Worm (Caenorhabditis elegans) whole organism, young adult: ENCODE measurements around the gene F56C9.3.

Experiments
- B0035.1 ChIP-seq: sonication (generic microtip); optimal IDR thresholded peaks from 2 replicates; lab custom pipeline; 2016; ENCODE audit warnings: missing genetic modification characterization, mild to moderate bottlenecking, missing compliant biosample characterization, missing genotype, missing genetic modification reagents
- C06A6.2 ChIP-seq: fragments of 200-800 bp; sonication (Bioruptor generic); conservative IDR thresholded peaks from 2 replicates; pipeline ENCODE4 v1.3.6; 2022; ENCODE audit warnings: missing genetic modification characterization, missing compliant biosample characterization
- F10E7.11 ChIP-seq: sonication (generic microtip); optimal IDR thresholded peaks from 2 replicates; lab custom pipeline; 2017; ENCODE audit warnings: mild to moderate bottlenecking, missing genetic modification characterization, moderate library complexity, missing compliant biosample characterization
- F22D6.2 ChIP-seq: sonication (generic microtip); optimal IDR thresholded peaks from 2 replicates; lab custom pipeline; 2016; ENCODE audit warnings: mild to moderate bottlenecking, missing genetic modification characterization, missing compliant biosample characterization
- F52B5.7 ChIP-seq: sonication (generic microtip); optimal IDR thresholded peaks from 2 replicates; lab custom pipeline; 2016; ENCODE audit warnings: mild to moderate bottlenecking, missing genetic modification characterization, missing compliant biosample characterization
- F57A8.1 ChIP-seq: fragments of 200-800 bp; sonication (Bioruptor generic); optimal IDR thresholded peaks from 2 replicates; lab custom pipeline; 2018; ENCODE audit warnings: mild to moderate bottlenecking, missing genetic modification characterization, moderate library complexity, missing compliant biosample characterization
- F57C9.4 ChIP-seq: sonication (generic microtip); optimal IDR thresholded peaks from 2 replicates; lab custom pipeline; 2017; ENCODE audit warnings: mild to moderate bottlenecking, missing genetic modification characterization, missing compliant biosample characterization
- K12H6.12 ChIP-seq: fragments of 200-800 bp; sonication (Bioruptor generic); optimal IDR thresholded peaks from 2 replicates; lab custom pipeline; 2018; ENCODE audit warnings: mild to moderate bottlenecking, missing genetic modification characterization, missing compliant biosample characterization
- Y53G8AR.9 ChIP-seq: fragments of 200-800 bp; sonication (Bioruptor generic); conservative IDR thresholded peaks from 2 replicates; pipeline ENCODE4 v1.3.6; 2022; ENCODE audit warnings: missing genetic modification reagents, missing genetic modification characterization, missing compliant biosample characterization
- Y95B8A.8 ChIP-seq: fragments of 200-800 bp; sonication (Bioruptor generic); IDR thresholded peaks from 2 replicates; pipeline ENCODE4 v1.3.6; 2022; ENCODE audit warnings: missing genetic modification reagents, missing genetic modification characterization, missing compliant biosample characterization
- ama-1 ChIP-seq, 3 experiments: fragments of 150-350 bp in 1 of 3; sonication (generic microtip) in 2 of 3; optimal IDR thresholded peaks; 2 replicates each; lab custom pipeline; 2014 to 2018; ENCODE audit warnings: missing biosample characterization in 2 of 3, missing genetic modification characterization in 2 of 3, missing genetic modification reagents in 2 of 3
- aptf-2 ChIP-seq: fragments of 200-800 bp; sonication (Bioruptor generic); conservative IDR thresholded peaks from 2 replicates; pipeline ENCODE4 v1.3.6; 2022; ENCODE audit warnings: missing genetic modification reagents, missing genetic modification characterization, missing compliant biosample characterization
- atf-7 ChIP-seq: sonication (generic microtip); optimal IDR thresholded peaks from 2 replicates; lab custom pipeline; 2017; ENCODE audit warnings: mild to moderate bottlenecking, missing genetic modification characterization, missing compliant biosample characterization
- attf-6 ChIP-seq: fragments of 200-800 bp; sonication (Bioruptor generic); IDR thresholded peaks from 2 replicates; pipeline ENCODE4 v1.3.6; 2022; ENCODE audit warnings: missing genetic modification reagents, missing genetic modification characterization, missing compliant biosample characterization
- die-1 ChIP-seq: sonication (generic microtip); optimal IDR thresholded peaks from 2 replicates; lab custom pipeline; 2016; ENCODE audit warnings: missing genotype, mild to moderate bottlenecking, missing genetic modification characterization, missing compliant biosample characterization
- dpff-1 ChIP-seq: sonication (generic microtip); optimal IDR thresholded peaks from 2 replicates; lab custom pipeline; 2017; ENCODE audit warnings: mild to moderate bottlenecking, missing genetic modification characterization, missing compliant biosample characterization
- ets-4 ChIP-seq: fragments of 200-800 bp; sonication (Bioruptor generic); optimal IDR thresholded peaks from 2 replicates; lab custom pipeline; 2018; ENCODE audit warnings: mild to moderate bottlenecking, missing genetic modification characterization, missing compliant biosample characterization
- fkh-3 ChIP-seq: sonication (generic microtip); optimal IDR thresholded peaks from 2 replicates; lab custom pipeline; 2016; ENCODE audit warnings: mild to moderate bottlenecking, missing genetic modification characterization, missing compliant biosample characterization
- gei-17 ChIP-seq: fragments of 200-800 bp; sonication (Bioruptor generic); optimal IDR thresholded peaks from 2 replicates; lab custom pipeline; 2018; ENCODE audit warnings: mild to moderate bottlenecking, missing genetic modification characterization, missing compliant biosample characterization
- let-526 ChIP-seq: fragments of 200-800 bp; sonication (Bioruptor generic); IDR thresholded peaks from 2 replicates; pipeline ENCODE4 v1.3.6; 2022; ENCODE audit warnings: missing genetic modification reagents, missing genetic modification characterization, missing compliant biosample characterization
- lin-26 ChIP-seq: fragments of 200-800 bp; sonication (Bioruptor generic); IDR thresholded peaks from 2 replicates; pipeline ENCODE4 v1.3.6; 2022; ENCODE audit warnings: missing genetic modification reagents, missing genetic modification characterization, missing compliant biosample characterization
- lin-35 ChIP-seq, 3 experiments: fragments of 150-350 bp in 2 of 3; sonication (generic microtip) in 1 of 3; optimal IDR thresholded peaks; 2 replicates each; lab custom pipeline; 2014 to 2018; ENCODE audit warnings: missing biosample characterization in 3 of 3, missing genetic modification characterization in 3 of 3, missing genetic modification reagents in 3 of 3
- lin-54 ChIP-seq: fragments of 200-800 bp; sonication (Bioruptor generic); optimal IDR thresholded peaks from 2 replicates; lab custom pipeline; 2018; ENCODE audit warnings: mild to moderate bottlenecking, missing genetic modification characterization, missing compliant biosample characterization
- lsl-1 ChIP-seq: fragments of 200-800 bp; sonication (Bioruptor generic); optimal IDR thresholded peaks from 2 replicates; lab custom pipeline; 2018; ENCODE audit warnings: mild to moderate bottlenecking, missing genetic modification characterization, moderate library complexity, missing compliant biosample characterization
- lsy-27 ChIP-seq: sonication (generic microtip); optimal IDR thresholded peaks from 2 replicates; lab custom pipeline; 2017; ENCODE audit warnings: missing genetic modification characterization, mild to moderate bottlenecking, missing compliant biosample characterization, antibody characterized with exemption, missing genotype, borderline replicate concordance; ENCODE audit not compliant: insufficient read depth
- madf-6 ChIP-seq: fragments of 200-800 bp; sonication (Bioruptor generic); IDR thresholded peaks from 2 replicates; pipeline ENCODE4 v1.3.6; 2022; ENCODE audit warnings: missing genetic modification reagents, missing genetic modification characterization, missing compliant biosample characterization
- nfya-1 ChIP-seq: sonication (generic microtip); optimal IDR thresholded peaks from 2 replicates; lab custom pipeline; 2017; ENCODE audit warnings: antibody characterized with exemption, missing compliant biosample characterization, missing genetic modification characterization, borderline replicate concordance; ENCODE audit not compliant: insufficient read depth
- nfyb-1 ChIP-seq: fragments of 200-800 bp; sonication (Bioruptor generic); IDR thresholded peaks from 2 replicates; pipeline ENCODE4 v1.3.6; 2022; ENCODE audit warnings: missing genetic modification reagents, missing genetic modification characterization, missing compliant biosample characterization
- nhr-80 ChIP-seq: sonication (generic microtip); optimal IDR thresholded peaks from 2 replicates; lab custom pipeline; 2016; ENCODE audit warnings: missing genetic modification characterization, missing compliant biosample characterization
- pha-4 ChIP-seq: fragments of 150-350 bp; sonication (generic microtip); optimal IDR thresholded peaks from 2 replicates; lab custom pipeline; 2014; ENCODE audit warnings: missing biosample characterization, missing genetic modification reagents, missing genetic modification characterization
- rpc-1 ChIP-seq, 2 experiments: fragments of 150-350 bp in 1 of 2; sonication (generic microtip) in 1 of 2; optimal IDR thresholded peaks; 2 replicates each; lab custom pipeline; 2014 to 2018; ENCODE audit warnings: missing biosample characterization in 1 of 2, missing genetic modification characterization in 1 of 2, missing genetic modification reagents in 1 of 2, missing genotype in 1 of 2
- unc-62 ChIP-seq: fragments of 150-350 bp; optimal IDR thresholded peaks from 2 replicates; lab custom pipeline; 2014; ENCODE audit warnings: missing biosample characterization, missing genetic modification reagents, missing genetic modification characterization
- zfh-2 ChIP-seq: fragments of 200-800 bp; sonication (Bioruptor generic); conservative IDR thresholded peaks from 2 replicates; pipeline ENCODE4 v1.3.6; 2022; ENCODE audit warnings: missing genetic modification reagents, missing genetic modification characterization, missing compliant biosample characterization
- zim-3 ChIP-seq: sonication (generic microtip); optimal IDR thresholded peaks from 2 replicates; lab custom pipeline; 2017; ENCODE audit warnings: mild to moderate bottlenecking, missing genetic modification characterization, moderate library complexity, missing compliant biosample characterization
- ztf-26 ChIP-seq: sonication (generic microtip); optimal IDR thresholded peaks from 2 replicates; lab custom pipeline; 2017; ENCODE audit warnings: missing genetic modification characterization, missing compliant biosample characterization

Gene F56C9.3

ce11 chrIII:7314473-7314872, 3.4 kb downstream of the F56C9.3 start:
- TF ChIP-seq F22D6.2 (no peak), nfyb-1 (no peak), pha-4 (tag; lab: Kevin White, UChicago) (no peak), zim-3 (no peak), ztf-26 (tag; lab: Kevin White, UChicago) (no peak), rpc-1 (optimal IDR thresholded peaks at IDR 0.05; lab: Kevin White, UChicago) (no peak), rpc-1 (tag; optimal IDR thresholded peaks at IDR 0.05; lab: Kevin White, UChicago) (no peak), unc-62 (GFP tag; lab: Kevin White, UChicago) (no peak), atf-7 (tag; lab: Kevin White, UChicago) (no peak), F10E7.11 (tag; lab: Kevin White, UChicago) (no peak), B0035.1 (tag; lab: Kevin White, UChicago) (no peak), aptf-2 (GFP tag; lab: Robert Waterston, UW) (no peak), F57C9.4 (tag; lab: Kevin White, UChicago) (no peak), lsy-27 (no peak), fkh-3 (tag; lab: Kevin White, UChicago) (no peak), nfya-1 (no peak), attf-6 (GFP tag; lab: Robert Waterston, UW) (no peak), dpff-1 (tag; lab: Kevin White, UChicago) (no peak)

ce11 chrIII:7314927-7315547, 3.9 kb downstream of the F56C9.3 start, which contains the start of gene nspg-6:
TSS of gene nspg-6 (minus strand) at chrIII:7314977.
- no peak for TF ChIP-seq attf-6 (GFP tag; lab: Robert Waterston, UW)
- TF ChIP-seq nhr-80 (tag; lab: Kevin White, UChicago) = peak; percentile 75
- no peak for TF ChIP-seq zfh-2 (GFP tag; lab: Robert Waterston, UW)

- no peak for TF ChIP-seq lsl-1 (GFP tag; lab: Kevin White, UChicago)
- peak; percentile 63 for TF ChIP-seq nhr-80 (tag; lab: Kevin White, UChicago)
These were observed 6.3 kb downstream of the F56C9.3 start for ce11 chrIII:7317354-7317753.

- peak; percentile 30 for TF ChIP-seq nhr-80 (tag; lab: Kevin White, UChicago)
- TF ChIP-seq let-526 = no peak
- no peak for TF ChIP-seq C06A6.2 (GFP tag; lab: Robert Waterston, UW)
These were observed 8.3 kb downstream of the F56C9.3 start, which contains the start of gene F56C9.8 for ce11 chrIII:7319390-7319789. TSS of gene F56C9.8 (minus strand) at chrIII:7319509.

- peak; percentile 7 for TF ChIP-seq pha-4 (tag; lab: Kevin White, UChicago)
- no peak for TF ChIP-seq F57A8.1
- TF ChIP-seq, all 124 proteins: peak for 1
These were observed 10.9 kb downstream of the F56C9.3 start for ce11 chrIII:7322018-7322417.

ce11 chrIII:7323331-7323730, 12.2 kb downstream of the F56C9.3 start:
- TF ChIP-seq gei-17 (GFP tag; lab: Kevin White, UChicago) (no peak), nhr-80 (tag; lab: Kevin White, UChicago) (peak; percentile 24)

ce11 chrIII:7329155-7329732, 18.2 kb downstream of the F56C9.3 start, which contains the start of gene lab-2:
TSS of gene lab-2 (minus strand) at chrIII:7329607.
- TF ChIP-seq madf-6 (0 out of 2 replicates have a peak, but pooled peaks have one; percentile 34), lin-35 (GFP tag; optimal IDR thresholded peaks at IDR 0.05; lab: Kevin White, UChicago) (no peak), F52B5.7 (tag; lab: Kevin White, UChicago) (peak; percentile 67), dpff-1 (tag; lab: Kevin White, UChicago) (peak; percentile 40), lin-26 (no peak), ama-1 (optimal IDR thresholded peaks at IDR 0.05; lab: Kevin White, UChicago) (peak; percentile 51), ama-1 (GFP tag; optimal IDR thresholded peaks at IDR 0.05; lab: Kevin White, UChicago) (no peak), Y95B8A.8 (0 out of 2 replicates have a peak, but pooled peaks have one; percentile 8), nfyb-1 (peak; percentile 72; the same call in 1 of the 2 replicates), Y53G8AR.9 (GFP tag; lab: Robert Waterston, UW) (peak; percentile 53; the same call in 1 of the 2 replicates), die-1 (no peak), ets-4 (GFP tag; lab: Kevin White, UChicago) (no peak), K12H6.12 (no peak), F57C9.4 (tag; lab: Kevin White, UChicago) (peak; percentile 70), gei-17 (GFP tag; lab: Kevin White, UChicago) (no peak), lin-54 (GFP tag; lab: Kevin White, UChicago) (peak; percentile 10)
